Fruit fly (Drosophila melanogaster) whole organism, prepupa: ENCODE measurements around the gene CG4907.

Experiments used
- Blimp-1 ChIP-seq: fragments of 200-800 bp; sonication (Bioruptor generic); optimal IDR thresholded peaks from 3 replicates; lab custom pipeline; 2017; ENCODE audit warnings: missing biosample characterization, missing genetic modification characterization, mild to moderate bottlenecking, moderate library complexity, missing genetic modification reagents
- CG10631 ChIP-seq: fragments of 200-800 bp; sonication (Bioruptor generic); optimal IDR thresholded peaks from 2 replicates; lab custom pipeline; 2016; ENCODE audit warnings: missing biosample characterization, missing genetic modification characterization
- CG10669 ChIP-seq: fragments of 200-800 bp; sonication (Bioruptor generic); optimal IDR thresholded peaks from 3 replicates; lab custom pipeline; 2018; ENCODE audit warnings: missing biosample characterization, mild to moderate bottlenecking, missing genetic modification characterization, moderate library complexity
- CG11762 ChIP-seq: fragments of 200-800 bp; sonication (Bioruptor generic); optimal IDR thresholded peaks from 3 replicates; lab custom pipeline; 2016; ENCODE audit warnings: missing biosample characterization, missing genetic modification characterization; ENCODE audit not compliant: insufficient read depth
- CG11902 ChIP-seq: fragments of 200-800 bp; sonication (Bioruptor generic); optimal IDR thresholded peaks from 3 replicates; lab custom pipeline; 2016; ENCODE audit warnings: missing biosample characterization, missing genetic modification characterization
- CG16779 ChIP-seq: fragments of 200-800 bp; sonication (Bioruptor generic); optimal IDR thresholded peaks from 3 replicates; lab custom pipeline; 2017; ENCODE audit warnings: missing biosample characterization, mild to moderate bottlenecking, missing genetic modification characterization
- CG3032 ChIP-seq: fragments of 200-800 bp; optimal IDR thresholded peaks from 2 replicates; lab custom pipeline; 2019; ENCODE audit warnings: missing biosample characterization, mild to moderate bottlenecking, missing genetic modification characterization, moderate library complexity
- CG4318 ChIP-seq: fragments of 200-800 bp; sonication (Bioruptor generic); optimal IDR thresholded peaks from 3 replicates; lab custom pipeline; 2017; ENCODE audit warnings: missing biosample characterization, mild to moderate bottlenecking, missing genetic modification characterization
- CG6163 ChIP-seq: fragments of 200-800 bp; sonication (Bioruptor generic); IDR thresholded peaks from 3 replicates; pipeline ENCODE4 v1.3.6; 2022; ENCODE audit warnings: missing biosample characterization, missing genetic modification characterization
- CG6808 ChIP-seq: fragments of 200-800 bp; sonication (Bioruptor generic); optimal IDR thresholded peaks from 3 replicates; lab custom pipeline; 2017; ENCODE audit warnings: missing biosample characterization, missing genetic modification characterization, mild to moderate bottlenecking, moderate library complexity, missing genetic modification reagents
- CG8119 ChIP-seq: fragments of 200-800 bp; sonication (Bioruptor generic); IDR thresholded peaks from 3 replicates; pipeline ENCODE4 v1.3.6; 2022; ENCODE audit warnings: missing biosample characterization, missing genetic modification characterization
- CG8319 ChIP-seq: fragments of 200-800 bp; sonication (Bioruptor generic); optimal IDR thresholded peaks from 3 replicates; lab custom pipeline; 2016; ENCODE audit warnings: missing biosample characterization, missing genetic modification characterization
- CG8632 ChIP-seq: fragments of 200-800 bp; sonication (Bioruptor generic); optimal IDR thresholded peaks from 3 replicates; lab custom pipeline; 2016; ENCODE audit warnings: missing biosample characterization, missing genetic modification characterization
- CG9139 ChIP-seq: fragments of 200-800 bp; sonication (Bioruptor generic); optimal IDR thresholded peaks from 3 replicates; lab custom pipeline; 2017; ENCODE audit warnings: missing biosample characterization, mild to moderate bottlenecking, missing genetic modification characterization
- Eip78C ChIP-seq: fragments of 200-800 bp; sonication (Bioruptor generic); peaks from one replicate; lab custom pipeline; 2016; ENCODE audit warnings: missing biosample characterization, missing genetic modification characterization
- Eip93F ChIP-seq: fragments of 200-800 bp; sonication (Bioruptor generic); optimal IDR thresholded peaks from 2 replicates; lab custom pipeline; 2016; ENCODE audit warnings: missing biosample characterization, mild to moderate bottlenecking, missing genetic modification characterization
- Ets21C ChIP-seq: fragments of 200-800 bp; sonication (Bioruptor generic); optimal IDR thresholded peaks from 3 replicates; lab custom pipeline; 2016; ENCODE audit warnings: missing biosample characterization, missing genetic modification characterization
- Gug ChIP-seq: fragments of 200-800 bp; sonication (Bioruptor generic); IDR thresholded peaks from 2 replicates; pipeline ENCODE4 v1.3.6; 2022; ENCODE audit warnings: missing biosample characterization, missing genetic modification characterization
- Hr38 ChIP-seq: sonication (Bioruptor generic); optimal IDR thresholded peaks from 2 replicates; lab custom pipeline; 2016; ENCODE audit warnings: missing biosample characterization, missing genetic modification characterization
- Hr39 ChIP-seq: fragments of 200-800 bp; sonication (Bioruptor generic); optimal IDR thresholded peaks from 2 replicates; lab custom pipeline; 2016; ENCODE audit warnings: missing biosample characterization, missing genetic modification characterization
- Hr4 ChIP-seq: fragments of 200-800 bp; sonication (Bioruptor generic); optimal IDR thresholded peaks from 3 replicates; lab custom pipeline; 2016; ENCODE audit warnings: missing biosample characterization, missing genetic modification characterization
- Met ChIP-seq: fragments of 200-800 bp; sonication (Bioruptor generic); optimal IDR thresholded peaks from 3 replicates; lab custom pipeline; 2016; ENCODE audit warnings: missing biosample characterization, missing genetic modification characterization
- Smox ChIP-seq: fragments of 200-800 bp; sonication (Bioruptor generic); optimal IDR thresholded peaks from 3 replicates; lab custom pipeline; 2016; ENCODE audit warnings: missing biosample characterization, missing genetic modification characterization
- Sox102F ChIP-seq: fragments of 200-800 bp; sonication (Bioruptor generic); optimal IDR thresholded peaks from 2 replicates; lab custom pipeline; 2016; ENCODE audit warnings: missing biosample characterization, mild to moderate bottlenecking, missing genetic modification characterization
- Sox15 ChIP-seq: fragments of 200-800 bp; sonication (Bioruptor generic); optimal IDR thresholded peaks from 3 replicates; lab custom pipeline; 2016; ENCODE audit warnings: missing biosample characterization, missing genetic modification characterization
- acj6 ChIP-seq: fragments of 200-800 bp; sonication (Bioruptor generic); optimal IDR thresholded peaks from 3 replicates; lab custom pipeline; 2016; ENCODE audit warnings: missing biosample characterization, missing genetic modification characterization
- cyc ChIP-seq: fragments of 200-800 bp; sonication (Bioruptor generic); optimal IDR thresholded peaks from 3 replicates; lab custom pipeline; 2016; ENCODE audit warnings: missing biosample characterization, missing genetic modification characterization
- dsx ChIP-seq: fragments of 200-800 bp; optimal IDR thresholded peaks from 3 replicates; lab custom pipeline; 2019; ENCODE audit warnings: missing biosample characterization, mild to moderate bottlenecking, missing genetic modification characterization, moderate library complexity; ENCODE audit not compliant: poor library complexity, severe bottlenecking
- eg ChIP-seq: fragments of 200-800 bp; sonication (Bioruptor generic); IDR thresholded peaks from 3 replicates; pipeline ENCODE4 v1.3.6; 2022; ENCODE audit warnings: missing biosample characterization, missing genetic modification characterization
- esn ChIP-seq: fragments of 200-800 bp; sonication (Bioruptor generic); optimal IDR thresholded peaks from 2 replicates; lab custom pipeline; 2016; ENCODE audit warnings: missing biosample characterization, mild to moderate bottlenecking, missing genetic modification characterization, moderate library complexity
- fd85E ChIP-seq: fragments of 200-800 bp; sonication (Bioruptor generic); optimal IDR thresholded peaks from 3 replicates; lab custom pipeline; 2016; ENCODE audit warnings: missing biosample characterization, missing genetic modification characterization
- fkh ChIP-seq: fragments of 200-800 bp; sonication (Bioruptor generic); optimal IDR thresholded peaks from 3 replicates; lab custom pipeline; 2017; ENCODE audit warnings: missing biosample characterization, mild to moderate bottlenecking, missing genetic modification characterization, moderate library complexity
- lz ChIP-seq: fragments of 200-800 bp; sonication (Bioruptor generic); optimal IDR thresholded peaks from 3 replicates; lab custom pipeline; 2016; ENCODE audit warnings: missing biosample characterization, missing genetic modification characterization
- net ChIP-seq: fragments of 200-800 bp; sonication (Bioruptor generic); optimal IDR thresholded peaks from 3 replicates; lab custom pipeline; 2016; ENCODE audit warnings: missing biosample characterization, missing genetic modification characterization
- pdm3 ChIP-seq: fragments of 200-800 bp; sonication (Bioruptor generic); optimal IDR thresholded peaks from 3 replicates; lab custom pipeline; 2016; ENCODE audit warnings: missing biosample characterization, missing genetic modification characterization
- salr ChIP-seq, 2 experiments: fragments of 200-800 bp; sonication (Bioruptor generic); optimal IDR thresholded peaks; 3 replicates each; lab custom pipeline; 2016 to 2018; ENCODE audit warnings: missing biosample characterization in 2 of 2, missing genetic modification characterization in 2 of 2, mild to moderate bottlenecking in 1 of 2
- spab ChIP-seq: fragments of 200-800 bp; sonication (Bioruptor generic); optimal IDR thresholded peaks from 2 replicates; lab custom pipeline; 2017; ENCODE audit warnings: missing biosample characterization, mild to moderate bottlenecking, missing genetic modification characterization, missing genetic modification reagents
- ss ChIP-seq, 2 experiments: fragments of 200-800 bp; sonication (Bioruptor generic); optimal IDR thresholded peaks; 2 replicates in 1 of 2; 3 replicates in 1 of 2; lab custom pipeline; 2017 to 2018; ENCODE audit warnings: mild to moderate bottlenecking in 2 of 2, missing biosample characterization in 2 of 2, missing genetic modification characterization in 2 of 2, moderate library complexity in 1 of 2
- svp ChIP-seq: fragments of 200-800 bp; sonication (Bioruptor generic); peaks from one replicate; lab custom pipeline; 2016; ENCODE audit warnings: missing biosample characterization, missing genetic modification characterization
- topi ChIP-seq: fragments of 200-800 bp; sonication (Bioruptor generic); optimal IDR thresholded peaks from 3 replicates; lab custom pipeline; 2016; ENCODE audit warnings: missing biosample characterization, missing genetic modification characterization
- vri ChIP-seq: fragments of 200-800 bp; sonication (Bioruptor generic); optimal IDR thresholded peaks from 3 replicates; lab custom pipeline; 2016; ENCODE audit warnings: missing biosample characterization, mild to moderate bottlenecking, missing genetic modification characterization

CG4907 gene

dm6 chr3R:22673528-22673959 is 37.0 kb downstream of the CG4907 start (continued):
- TF ChIP-seq fkh (GFP tag; lab: Kevin White, UChicago) (peak; percentile 35), Ets21C (GFP tag; lab: Kevin White, UChicago) (peak; percentile 78), dsx (GFP tag; lab: Kevin White, UChicago) (peak; percentile 58), topi (peak; percentile 86), vri (GFP tag; lab: Kevin White, UChicago) (peak; percentile 49), CG8119 (GFP tag; lab: Robert Waterston, UW) (no peak), ss (GFP tag; optimal IDR thresholded peaks at IDR 0.05; lab: Kevin White, UChicago) (peak; percentile 59 to 75), CG3032 (peak; percentile 67), CG10669 (GFP tag; lab: Kevin White, UChicago) (no peak), CG6808 (GFP tag; lab: Kevin White, UChicago) (peak; percentile 77)
- TF ChIP-seq, all 60 proteins: peak for 39

dm6 chr3R:22672695-22673346 is 37.7 kb downstream of the CG4907 start:
- TF ChIP-seq cyc (no peak), fkh (GFP tag; lab: Kevin White, UChicago) (no peak), Blimp-1 (no peak), CG9139 (no peak), net (GFP tag; lab: Kevin White, UChicago) (no peak), eg (no peak), Sox15 (no peak), pdm3 (no peak), CG4318 (GFP tag; lab: Kevin White, UChicago) (no peak), CG10669 (GFP tag; lab: Kevin White, UChicago) (no peak), Met (no peak), Gug (GFP tag; lab: Robert Waterston, UW) (no peak), acj6 (no peak), CG11762 (GFP tag; lab: Kevin White, UChicago) (no peak), CG11902 (no peak)

dm6 chr3R:22669789-22670426 is 40.7 kb downstream of the CG4907 start:
- TF ChIP-seq Sox102F (GFP tag; lab: Kevin White, UChicago) (no peak), salr (GFP tag; optimal IDR thresholded peaks at IDR 0.05; lab: Kevin White, UChicago) (no peak)

dm6 chr3R:22669121-22669520 is 41.4 kb downstream of the CG4907 start:
- TF ChIP-seq Blimp-1 (no peak), fkh (GFP tag; lab: Kevin White, UChicago) (peak; percentile 81)

dm6 chr3R:22668622-22669021 is 41.9 kb downstream of the CG4907 start:
- TF ChIP-seq svp (GFP tag; lab: Kevin White, UChicago) = peak; percentile 69
- no peak for TF ChIP-seq lz
- TF ChIP-seq CG11902 = no peak
- no peak for TF ChIP-seq Hr38 (GFP tag; lab: Kevin White, UChicago)
- TF ChIP-seq fd85E (GFP tag; lab: Kevin White, UChicago) = no peak
- TF ChIP-seq Gug (GFP tag; lab: Robert Waterston, UW) = 0 out of 2 replicates have a peak, but pooled peaks have one; percentile 27
- peak; percentile 92 for TF ChIP-seq Eip78C (GFP tag; lab: Kevin White, UChicago)
- TF ChIP-seq Hr39 (GFP tag; lab: Kevin White, UChicago) = peak; percentile 26
- peak; percentile 57 for TF ChIP-seq eg
- TF ChIP-seq Eip93F = no peak
- TF ChIP-seq CG8632 (GFP tag; lab: Kevin White, UChicago) = peak; percentile 44
- TF ChIP-seq Hr4 (GFP tag; lab: Kevin White, UChicago) = peak; percentile 70
- peak; percentile 29 for TF ChIP-seq esn (GFP tag; lab: Kevin White, UChicago)
- TF ChIP-seq Smox (GFP tag; lab: Kevin White, UChicago) = peak; percentile 37
- TF ChIP-seq Met = peak; percentile 31
- TF ChIP-seq spab (GFP tag; lab: Kevin White, UChicago) = no peak
- no peak for TF ChIP-seq CG9139
- no peak for TF ChIP-seq CG6808 (GFP tag; lab: Kevin White, UChicago)
- no peak for TF ChIP-seq CG8319 (GFP tag; lab: Kevin White, UChicago)
- no peak for TF ChIP-seq CG10669 (GFP tag; lab: Kevin White, UChicago)
- peak; percentile 48 for TF ChIP-seq CG4318 (GFP tag; lab: Kevin White, UChicago)
- peak in 1 of 2 experiments; percentile 37 for TF ChIP-seq salr (GFP tag; optimal IDR thresholded peaks at IDR 0.05; lab: Kevin White, UChicago)
- TF ChIP-seq vri (GFP tag; lab: Kevin White, UChicago) = no peak
- peak; percentile 8 for TF ChIP-seq CG10631 (GFP tag; lab: Kevin White, UChicago)
- TF ChIP-seq CG16779 = no peak
- TF ChIP-seq cyc = no peak
- TF ChIP-seq CG3032 = no peak
- TF ChIP-seq CG6163 = peak; percentile 70
